Worm (Caenorhabditis elegans): Measurements from ENCODE around the gene pha-1.

Gene pha-1

DNA sequence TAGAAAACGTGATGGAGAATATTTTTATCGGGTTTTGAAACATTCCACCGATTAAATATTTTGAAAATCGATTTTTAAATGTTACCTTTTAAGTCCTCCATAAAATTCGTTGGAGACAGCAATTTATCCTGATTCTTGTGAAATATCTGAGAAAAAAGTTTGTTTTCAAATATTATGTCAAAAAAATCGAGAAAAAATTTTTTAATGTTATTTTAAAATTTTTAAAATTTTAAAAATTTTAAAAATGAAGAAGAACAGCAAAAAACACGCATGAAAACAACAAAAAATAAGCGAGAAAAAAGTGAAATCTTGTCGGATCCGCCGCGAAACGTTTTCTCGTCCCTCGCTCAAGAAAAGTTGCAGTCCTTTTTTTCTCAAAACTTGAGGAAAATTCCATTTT lies 4.0 kb upstream of the pha-1 start, which contains the start of gene Y48A6C.8:
Gene Y48A6C.8, minus strand, starts transcription at position 101 of the 400 bp plus-strand sequence.
- TF ChIP-seq cog-1 (tag; optimal IDR thresholded peaks at IDR 0.05) (no peak), med-1 (GFP tag; optimal IDR thresholded peaks at IDR 0.05; ENCODE audit: insufficient read depth) (no peak), tab-1 (GFP tag; IDR thresholded peaks at IDR 0.05) (no peak), ztf-29 (GFP tag; IDR thresholded peaks at IDR 0.05) (no peak), T22C8.4 (GFP tag; IDR thresholded peaks at IDR 0.05) (no peak), klf-2 (GFP tag; conservative IDR thresholded peaks at IDR 0.05) (no peak), ref-1 (GFP tag; conservative IDR thresholded peaks at IDR 0.05) (no peak), ztf-23 (GFP tag; IDR thresholded peaks at IDR 0.05) (no peak), flt-1 (GFP tag; IDR thresholded peaks at IDR 0.05) (no peak)

DNA sequence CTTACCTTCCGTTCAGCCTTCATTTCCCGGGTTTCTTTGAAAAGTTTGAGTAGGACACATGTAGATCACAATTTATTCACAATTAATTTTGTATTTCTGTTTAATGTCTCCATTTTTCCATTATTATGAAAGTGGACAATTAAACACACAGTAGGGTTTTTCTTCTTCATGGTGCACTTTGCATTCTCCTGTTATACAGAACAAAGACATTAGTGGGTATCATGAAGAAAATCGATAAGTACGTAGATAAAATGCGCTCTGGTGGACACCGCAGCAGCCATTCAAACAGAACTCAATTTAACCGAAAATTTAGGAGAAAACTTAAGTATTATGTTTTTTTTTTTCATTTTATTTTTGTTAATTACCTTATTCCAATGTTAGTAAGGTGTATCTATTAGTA lies 2.2 kb upstream of the pha-1 start:
- TF ChIP-seq klf-2 (GFP tag; conservative IDR thresholded peaks at IDR 0.05) (no peak), T22C8.4 (GFP tag; IDR thresholded peaks at IDR 0.05) (peak; percentile 37; the same call in 1 of the 2 replicates)

DNA sequence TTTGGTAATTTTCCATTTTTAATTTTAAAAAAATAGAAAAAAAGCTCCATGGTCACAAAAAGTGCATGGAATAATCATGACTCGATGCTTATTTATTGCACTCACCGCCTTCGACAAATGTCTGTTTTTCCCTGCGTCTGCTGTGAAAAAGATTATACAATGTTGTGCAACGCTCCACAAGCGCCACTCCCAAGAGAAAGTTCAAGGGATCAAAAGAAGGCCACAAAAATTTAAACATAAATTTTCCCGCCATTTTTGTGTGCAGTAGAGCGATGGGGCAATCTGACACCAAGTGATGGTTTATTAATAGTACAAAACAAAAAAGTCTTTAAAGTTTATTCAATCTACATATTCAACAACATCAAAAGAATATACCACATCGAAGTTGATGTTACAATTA lies 7.3 kb downstream of the pha-1 start, which contains the start of gene fbxa-128:
Gene fbxa-128, minus strand, starts transcription at position 192 of the 400 bp plus-strand sequence.
- no peak for TF ChIP-seq ref-1 (GFP tag; conservative IDR thresholded peaks at IDR 0.05)
- no peak for TF ChIP-seq med-1 (GFP tag; optimal IDR thresholded peaks at IDR 0.05; ENCODE audit: insufficient read depth)
- no peak for TF ChIP-seq tab-1 (GFP tag; IDR thresholded peaks at IDR 0.05)

DNA sequence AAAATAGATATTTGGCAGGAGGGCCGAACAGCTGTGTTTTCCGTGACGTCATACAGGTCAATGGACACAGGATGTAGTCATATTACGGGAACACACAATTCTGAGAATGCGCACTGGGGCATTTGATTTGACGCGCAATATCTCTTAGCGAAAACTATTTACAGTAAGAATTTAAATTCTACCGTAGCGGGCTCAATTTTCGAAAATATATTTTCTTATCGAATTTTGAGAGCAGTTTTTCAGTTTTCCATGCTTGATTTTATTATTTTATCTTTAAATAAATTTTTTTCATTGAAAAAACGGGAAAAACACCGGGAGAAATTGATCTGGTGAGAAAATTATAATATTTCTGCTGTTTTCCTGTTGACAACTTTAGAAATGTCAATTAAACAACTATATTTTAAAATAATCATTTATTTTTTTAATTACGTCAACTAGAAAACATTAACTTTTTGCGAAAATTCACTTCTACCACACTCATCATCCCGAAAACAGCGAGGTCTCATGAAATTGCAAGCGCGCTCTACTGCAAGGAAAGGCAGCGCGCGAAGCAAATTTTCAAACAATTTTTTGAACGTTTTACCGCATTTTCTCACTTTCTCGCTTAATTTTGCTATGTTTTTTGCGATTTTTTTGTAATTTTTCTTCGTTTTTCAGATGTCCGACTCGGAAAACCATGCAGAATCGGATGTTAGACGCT lies 10.4 kb downstream of the pha-1 start, which contains the start of the genes Y47D3A.1 and pola-1:
Gene Y47D3A.1, minus strand, starts transcription at position 51 of the 700 bp plus-strand sequence.
Gene pola-1, plus strand, starts transcription at position 658 of the 700 bp plus-strand sequence.
- TF ChIP-seq tab-1 (GFP tag; IDR thresholded peaks at IDR 0.05) (no peak), T22C8.4 (GFP tag; IDR thresholded peaks at IDR 0.05) (no peak), med-1 (GFP tag; optimal IDR thresholded peaks at IDR 0.05; ENCODE audit: insufficient read depth) (no peak), klf-2 (GFP tag; conservative IDR thresholded peaks at IDR 0.05) (0 out of 2 replicates have a peak, but pooled peaks have one; percentile 60), ref-1 (GFP tag; conservative IDR thresholded peaks at IDR 0.05) (no peak), cog-1 (tag; optimal IDR thresholded peaks at IDR 0.05) (peak; percentile 69), flt-1 (GFP tag; IDR thresholded peaks at IDR 0.05) (peak; percentile 79), ztf-23 (GFP tag; IDR thresholded peaks at IDR 0.05) (peak; percentile 84)

- TF ChIP-seq ref-1 (GFP tag; conservative IDR thresholded peaks at IDR 0.05) (no peak), ztf-29 (GFP tag; IDR thresholded peaks at IDR 0.05) (no peak), med-1 (GFP tag; optimal IDR thresholded peaks at IDR 0.05; ENCODE audit: insufficient read depth) (no peak), flt-1 (GFP tag; IDR thresholded peaks at IDR 0.05) (no peak), ztf-23 (GFP tag; IDR thresholded peaks at IDR 0.05) (no peak), cog-1 (tag; optimal IDR thresholded peaks at IDR 0.05) (no peak), tab-1 (GFP tag; IDR thresholded peaks at IDR 0.05) (no peak), klf-2 (GFP tag; conservative IDR thresholded peaks at IDR 0.05) (no peak), T22C8.4 (GFP tag; IDR thresholded peaks at IDR 0.05) (no peak)
Observed at ce11 chrIII:11142908-11143307, 11.3 kb downstream of the pha-1 start.

- TF ChIP-seq cog-1 (tag; optimal IDR thresholded peaks at IDR 0.05) (no peak), flt-1 (GFP tag; IDR thresholded peaks at IDR 0.05) (no peak), med-1 (GFP tag; optimal IDR thresholded peaks at IDR 0.05; ENCODE audit: insufficient read depth) (no peak), ref-1 (GFP tag; conservative IDR thresholded peaks at IDR 0.05) (no peak), T22C8.4 (GFP tag; IDR thresholded peaks at IDR 0.05) (no peak), ztf-29 (GFP tag; IDR thresholded peaks at IDR 0.05) (no peak), klf-2 (GFP tag; conservative IDR thresholded peaks at IDR 0.05) (no peak), ztf-23 (GFP tag; IDR thresholded peaks at IDR 0.05) (no peak), tab-1 (GFP tag; IDR thresholded peaks at IDR 0.05) (no peak)
Observed at ce11 chrIII:11149254-11149876, 17.8 kb downstream of the pha-1 start.

DNA sequence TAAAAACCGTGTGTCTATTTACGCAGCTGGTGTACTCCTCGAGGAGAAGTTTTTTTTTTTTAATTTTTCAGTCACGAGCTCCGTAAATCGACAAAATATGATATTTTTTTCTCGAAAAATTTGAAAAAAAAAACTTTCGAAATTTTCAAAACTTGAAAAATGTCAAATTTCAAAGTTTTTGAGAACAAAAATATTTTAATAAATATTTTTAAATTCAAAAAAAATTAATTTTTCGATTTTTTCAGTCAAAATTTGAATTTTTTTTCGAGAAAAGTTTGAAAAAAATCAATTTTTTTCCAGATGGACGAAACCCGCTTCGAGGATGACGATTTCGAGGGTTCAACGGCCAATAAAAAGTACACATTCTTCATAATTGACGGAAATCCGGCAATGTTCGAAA lies 23.0 kb downstream of the pha-1 start, which contains the start of gene cku-70:
Gene cku-70, plus strand, starts transcription at position 301 of the 400 bp plus-strand sequence.
- TF ChIP-seq T22C8.4 (GFP tag; IDR thresholded peaks at IDR 0.05) (no peak), ztf-29 (GFP tag; IDR thresholded peaks at IDR 0.05) (no peak), tab-1 (GFP tag; IDR thresholded peaks at IDR 0.05) (no peak), med-1 (GFP tag; optimal IDR thresholded peaks at IDR 0.05; ENCODE audit: insufficient read depth) (no peak), klf-2 (GFP tag; conservative IDR thresholded peaks at IDR 0.05) (no peak), flt-1 (GFP tag; IDR thresholded peaks at IDR 0.05) (no peak), ztf-23 (GFP tag; IDR thresholded peaks at IDR 0.05) (no peak), cog-1 (tag; optimal IDR thresholded peaks at IDR 0.05) (no peak), ref-1 (GFP tag; conservative IDR thresholded peaks at IDR 0.05) (no peak)

- TF ChIP-seq klf-2 (GFP tag; conservative IDR thresholded peaks at IDR 0.05) (no peak), ref-1 (GFP tag; conservative IDR thresholded peaks at IDR 0.05) (no peak), ztf-29 (GFP tag; IDR thresholded peaks at IDR 0.05) (no peak), tab-1 (GFP tag; IDR thresholded peaks at IDR 0.05) (no peak), flt-1 (GFP tag; IDR thresholded peaks at IDR 0.05) (no peak), ztf-23 (GFP tag; IDR thresholded peaks at IDR 0.05) (no peak), med-1 (GFP tag; optimal IDR thresholded peaks at IDR 0.05; ENCODE audit: insufficient read depth) (no peak), T22C8.4 (GFP tag; IDR thresholded peaks at IDR 0.05) (no peak), cog-1 (tag; optimal IDR thresholded peaks at IDR 0.05) (no peak)
Observed at ce11 chrIII:11157099-11157498, 25.5 kb downstream of the pha-1 start, which contains the start of gene Y47D3A.31. Gene Y47D3A.31, minus strand, starts transcription at chrIII:11157199.

DNA sequence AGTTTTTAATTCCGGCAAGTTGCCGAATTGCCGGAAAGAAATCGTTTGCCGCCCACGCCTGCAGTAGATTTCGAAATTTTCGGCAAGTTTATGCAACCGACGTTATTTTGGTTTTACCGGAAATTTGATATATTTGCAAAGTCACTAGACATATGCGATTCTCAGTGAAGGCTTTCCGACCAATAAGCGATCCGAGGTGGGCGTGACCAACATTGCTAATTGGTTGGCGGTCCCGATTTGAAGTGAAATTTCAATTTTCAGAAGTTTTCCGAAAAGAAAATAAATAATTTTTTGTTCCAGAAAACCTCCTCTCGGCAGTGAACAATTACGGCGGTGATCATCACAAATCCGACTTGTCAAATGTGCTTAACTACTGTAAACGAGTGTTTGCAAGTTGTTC lies 26.3 kb downstream of the pha-1 start:
- TF ChIP-seq flt-1 (GFP tag; IDR thresholded peaks at IDR 0.05) (no peak), cog-1 (tag; optimal IDR thresholded peaks at IDR 0.05) (no peak), ztf-23 (GFP tag; IDR thresholded peaks at IDR 0.05) (no peak), T22C8.4 (GFP tag; IDR thresholded peaks at IDR 0.05) (no peak), tab-1 (GFP tag; IDR thresholded peaks at IDR 0.05) (no peak), ztf-29 (GFP tag; IDR thresholded peaks at IDR 0.05) (no peak), med-1 (GFP tag; optimal IDR thresholded peaks at IDR 0.05; ENCODE audit: insufficient read depth) (no peak), ref-1 (GFP tag; conservative IDR thresholded peaks at IDR 0.05) (no peak), klf-2 (GFP tag; conservative IDR thresholded peaks at IDR 0.05) (no peak)

All from whole organism, midembryonic.